Worm (Caenorhabditis elegans) whole organism, mixed stage, embryonic: ENCODE measurements around the gene F15B9.10.

Experiments used
- cnd-1 ChIP-seq: fragments of 200-800 bp; sonication (Bioruptor generic); optimal IDR thresholded peaks from 2 replicates; lab custom pipeline; 2018; ENCODE audit warnings: mild to moderate bottlenecking, missing genetic modification characterization, missing compliant biosample characterization
- lin-32 ChIP-seq: fragments of 200-800 bp; sonication (Bioruptor generic); optimal IDR thresholded peaks from 2 replicates; lab custom pipeline; 2018; ENCODE audit warnings: mild to moderate bottlenecking, missing genetic modification characterization, missing compliant biosample characterization
- nhr-2 ChIP-seq: fragments of 150-350 bp; optimal IDR thresholded peaks from 2 replicates; lab custom pipeline; 2014; ENCODE audit warnings: missing biosample characterization, missing genetic modification characterization
- nhr-76 ChIP-seq: sonication (generic microtip); optimal IDR thresholded peaks from 2 replicates; lab custom pipeline; 2017; ENCODE audit warnings: missing biosample characterization, missing genetic modification characterization
- pha-4 ChIP-seq: fragments of 150-350 bp; optimal IDR thresholded peaks from 2 replicates; lab custom pipeline; 2018; ENCODE audit warnings: missing biosample characterization, missing genetic modification reagents, missing genetic modification characterization
- snpc-4 ChIP-seq: fragments of 150-350 bp; optimal IDR thresholded peaks from 2 replicates; lab custom pipeline; 2014; ENCODE audit warnings: missing biosample characterization, missing genetic modification characterization
- unc-39 ChIP-seq: fragments of 150-350 bp; optimal IDR thresholded peaks from 2 replicates; lab custom pipeline; 2014; ENCODE audit warnings: missing biosample characterization, missing genetic modification characterization
- ztf-11 ChIP-seq: fragments of 150-350 bp; optimal IDR thresholded peaks from 2 replicates; lab custom pipeline; 2014; ENCODE audit warnings: missing biosample characterization, missing genetic modification characterization

ce11 chrV:13025283-13025682 lies 16.6 kb upstream of the F15B9.10 start:
- TF ChIP-seq snpc-4 (tag; lab: Kevin White, UChicago) = no peak
- TF ChIP-seq ztf-11 (tag; lab: Kevin White, UChicago) = no peak
- peak; percentile 85 for TF ChIP-seq nhr-2 (tag; lab: Kevin White, UChicago)
- TF ChIP-seq unc-39 (tag; lab: Kevin White, UChicago) = no peak
- TF ChIP-seq pha-4 (tag; lab: Kevin White, UChicago) = no peak
- no peak for TF ChIP-seq cnd-1 (tag; lab: Kevin White, UChicago)
- no peak for TF ChIP-seq nhr-76 (tag; lab: Kevin White, UChicago)
- no peak for TF ChIP-seq lin-32 (GFP tag; lab: Kevin White, UChicago)
